Worm (Caenorhabditis elegans) whole organism, L3 larva: ENCODE results near the gene F55A4.13.

Experiments
- ZK546.5 ChIP-seq: sonication (generic microtip); optimal IDR thresholded peaks from 2 replicates; lab custom pipeline; 2017; ENCODE audit warnings: missing biosample characterization, missing genetic modification characterization
- aly-2 ChIP-seq: fragments of 150-350 bp; optimal IDR thresholded peaks from 2 replicates; lab custom pipeline; 2014; ENCODE audit warnings: missing biosample characterization, missing genetic modification characterization
- ama-1 ChIP-seq: fragments of 150-350 bp; optimal IDR thresholded peaks from 2 replicates; lab custom pipeline; 2018
- ceh-16 ChIP-seq: sonication (generic microtip); optimal IDR thresholded peaks from 2 replicates; lab custom pipeline; 2017; ENCODE audit warnings: missing biosample characterization, missing genetic modification characterization
- ceh-28 ChIP-seq: fragments of 150-350 bp; optimal IDR thresholded peaks from 2 replicates; lab custom pipeline; 2014; ENCODE audit warnings: missing biosample characterization, missing genetic modification reagents, missing genetic modification characterization
- ceh-9 ChIP-seq: sonication (generic microtip); optimal IDR thresholded peaks from 2 replicates; lab custom pipeline; 2018; ENCODE audit warnings: missing biosample characterization, missing genetic modification characterization
- daf-12 ChIP-seq: fragments of 150-350 bp; optimal IDR thresholded peaks from 2 replicates; lab custom pipeline; 2014; ENCODE audit warnings: missing biosample characterization, missing genetic modification reagents, missing genetic modification characterization
- egl-27 ChIP-seq: sonication (generic microtip); optimal IDR thresholded peaks from 4 replicates; lab custom pipeline; 2017; ENCODE audit warnings: missing biosample characterization, missing genetic modification reagents, missing genetic modification characterization
- egl-5 ChIP-seq: fragments of 150-350 bp; optimal IDR thresholded peaks from 2 replicates; lab custom pipeline; 2017; ENCODE audit warnings: missing biosample characterization, missing genetic modification reagents, missing genetic modification characterization, inconsistent platforms
- elt-1 ChIP-seq: fragments of 150-350 bp; optimal IDR thresholded peaks from 2 replicates; lab custom pipeline; 2014; ENCODE audit warnings: missing biosample characterization, missing genetic modification characterization
- elt-2 ChIP-seq: sonication (generic microtip); optimal IDR thresholded peaks from 2 replicates; lab custom pipeline; 2016; ENCODE audit warnings: missing genetic modification reagents, mild to moderate bottlenecking, missing genetic modification characterization, missing compliant biosample characterization
- elt-3 ChIP-seq, 3 experiments: fragments of 150-350 bp in 1 of 3; sonication (generic microtip) in 2 of 3; optimal IDR thresholded peaks; 2 replicates in 2 of 3; 4 replicates in 1 of 3; lab custom pipeline; 2014 to 2017; ENCODE audit warnings: missing biosample characterization in 3 of 3, missing genetic modification characterization in 3 of 3
- eor-1 ChIP-seq, 2 experiments: fragments of 150-350 bp; optimal IDR thresholded peaks; 2 replicates each; lab custom pipeline; 2014 to 2018; ENCODE audit warnings: missing biosample characterization in 2 of 2, missing genetic modification characterization in 2 of 2
- fkh-10 ChIP-seq: sonication (generic microtip); optimal IDR thresholded peaks from 2 replicates; lab custom pipeline; 2017; ENCODE audit warnings: missing biosample characterization, missing genetic modification reagents, missing genetic modification characterization
- fkh-2 ChIP-seq: fragments of 150-350 bp; optimal IDR thresholded peaks from 2 replicates; lab custom pipeline; 2014; ENCODE audit warnings: missing biosample characterization, missing genetic modification reagents, missing genetic modification characterization
- fos-1 ChIP-seq: fragments of 150-350 bp; optimal IDR thresholded peaks from 2 replicates; lab custom pipeline; 2014; ENCODE audit warnings: missing biosample characterization, missing genetic modification characterization
- hmg-11 ChIP-seq: sonication (generic microtip); optimal IDR thresholded peaks from 2 replicates; lab custom pipeline; 2016; ENCODE audit warnings: missing genetic modification characterization, missing compliant biosample characterization
- lin-15B ChIP-seq: fragments of 150-350 bp; optimal IDR thresholded peaks from 2 replicates; lab custom pipeline; 2014; ENCODE audit warnings: missing biosample characterization, missing genetic modification characterization
- lin-39 ChIP-seq: fragments of 150-350 bp; optimal IDR thresholded peaks from 2 replicates; lab custom pipeline; 2018; ENCODE audit warnings: missing biosample characterization, missing genetic modification reagents, missing genetic modification characterization
- mdl-1 ChIP-seq: fragments of 150-350 bp; optimal IDR thresholded peaks from 2 replicates; lab custom pipeline; 2014; ENCODE audit warnings: missing biosample characterization, missing genetic modification characterization
- nfya-1 ChIP-seq: sonication (generic microtip); optimal IDR thresholded peaks from 2 replicates; lab custom pipeline; 2017; ENCODE audit warnings: missing genetic modification characterization, mild to moderate bottlenecking, missing compliant biosample characterization, antibody characterized with exemption, moderate library complexity; ENCODE audit not compliant: insufficient read depth
- nhr-11 ChIP-seq: fragments of 150-350 bp; optimal IDR thresholded peaks from 2 replicates; lab custom pipeline; 2014; ENCODE audit warnings: missing biosample characterization, missing genetic modification characterization
- nhr-12 ChIP-seq: fragments of 150-350 bp; optimal IDR thresholded peaks from 2 replicates; lab custom pipeline; 2014; ENCODE audit warnings: missing biosample characterization, missing genetic modification characterization
- nhr-23 ChIP-seq: fragments of 150-350 bp; optimal IDR thresholded peaks from 2 replicates; lab custom pipeline; 2014; ENCODE audit warnings: missing biosample characterization, missing genetic modification reagents, missing genetic modification characterization
- nhr-237 ChIP-seq: fragments of 150-350 bp; optimal IDR thresholded peaks from 2 replicates; lab custom pipeline; 2014; ENCODE audit warnings: missing biosample characterization, missing genetic modification characterization
- nhr-25 ChIP-seq: sonication (generic microtip); optimal IDR thresholded peaks from 2 replicates; lab custom pipeline; 2017; ENCODE audit warnings: missing biosample characterization, missing genetic modification characterization
- nhr-28 ChIP-seq: fragments of 150-350 bp; optimal IDR thresholded peaks from 2 replicates; lab custom pipeline; 2014; ENCODE audit warnings: missing biosample characterization, missing genetic modification characterization
- nhr-43 ChIP-seq: sonication (generic microtip); optimal IDR thresholded peaks from 2 replicates; lab custom pipeline; 2016; ENCODE audit warnings: mild to moderate bottlenecking, missing genetic modification characterization, missing compliant biosample characterization; ENCODE audit not compliant: poor library complexity, severe bottlenecking
- nhr-67 ChIP-seq: fragments of 150-350 bp; optimal IDR thresholded peaks from 2 replicates; lab custom pipeline; 2014; ENCODE audit warnings: missing biosample characterization, missing genetic modification characterization
- nhr-77 ChIP-seq: fragments of 150-350 bp; optimal IDR thresholded peaks from 2 replicates; lab custom pipeline; 2014; ENCODE audit warnings: missing biosample characterization, missing genetic modification characterization
- pha-4 ChIP-seq: fragments of 150-350 bp; optimal IDR thresholded peaks from 2 replicates; lab custom pipeline; 2014; ENCODE audit warnings: missing biosample characterization, missing genetic modification reagents, missing genetic modification characterization
- pqm-1 ChIP-seq: fragments of 150-350 bp; optimal IDR thresholded peaks from 2 replicates; lab custom pipeline; 2017; ENCODE audit warnings: missing biosample characterization, missing genetic modification characterization, inconsistent platforms
- sea-2 ChIP-seq: fragments of 150-350 bp; sonication (generic microtip); optimal IDR thresholded peaks from 4 replicates; lab custom pipeline; 2014; ENCODE audit warnings: missing biosample characterization, missing genetic modification reagents, missing genetic modification characterization
- skn-1 ChIP-seq: fragments of 150-350 bp; optimal IDR thresholded peaks from 2 replicates; lab custom pipeline; 2014; ENCODE audit warnings: missing biosample characterization, missing genetic modification characterization
- snpc-4 ChIP-seq: fragments of 150-350 bp; optimal IDR thresholded peaks from 2 replicates; lab custom pipeline; 2014; ENCODE audit warnings: missing biosample characterization, missing genetic modification characterization
- tbx-2 ChIP-seq: sonication (generic microtip); optimal IDR thresholded peaks from 2 replicates; lab custom pipeline; 2016; ENCODE audit warnings: mild to moderate bottlenecking, missing genetic modification characterization, missing compliant biosample characterization
- unc-62 ChIP-seq: fragments of 150-350 bp; sonication (generic microtip); optimal IDR thresholded peaks from 4 replicates; lab custom pipeline; 2014; ENCODE audit warnings: missing biosample characterization, missing genetic modification reagents, missing genetic modification characterization
- zag-1 ChIP-seq: fragments of 150-350 bp; optimal IDR thresholded peaks from 2 replicates; lab custom pipeline; 2014; ENCODE audit warnings: missing biosample characterization, missing genetic modification characterization
- ztf-11 ChIP-seq: fragments of 150-350 bp; optimal IDR thresholded peaks from 2 replicates; lab custom pipeline; 2014; ENCODE audit warnings: missing biosample characterization, missing genetic modification characterization
- ztf-4 ChIP-seq: fragments of 150-350 bp; optimal IDR thresholded peaks from 2 replicates; lab custom pipeline; 2014; ENCODE audit warnings: missing biosample characterization, missing genetic modification characterization

The F55A4.13 gene

DNA sequence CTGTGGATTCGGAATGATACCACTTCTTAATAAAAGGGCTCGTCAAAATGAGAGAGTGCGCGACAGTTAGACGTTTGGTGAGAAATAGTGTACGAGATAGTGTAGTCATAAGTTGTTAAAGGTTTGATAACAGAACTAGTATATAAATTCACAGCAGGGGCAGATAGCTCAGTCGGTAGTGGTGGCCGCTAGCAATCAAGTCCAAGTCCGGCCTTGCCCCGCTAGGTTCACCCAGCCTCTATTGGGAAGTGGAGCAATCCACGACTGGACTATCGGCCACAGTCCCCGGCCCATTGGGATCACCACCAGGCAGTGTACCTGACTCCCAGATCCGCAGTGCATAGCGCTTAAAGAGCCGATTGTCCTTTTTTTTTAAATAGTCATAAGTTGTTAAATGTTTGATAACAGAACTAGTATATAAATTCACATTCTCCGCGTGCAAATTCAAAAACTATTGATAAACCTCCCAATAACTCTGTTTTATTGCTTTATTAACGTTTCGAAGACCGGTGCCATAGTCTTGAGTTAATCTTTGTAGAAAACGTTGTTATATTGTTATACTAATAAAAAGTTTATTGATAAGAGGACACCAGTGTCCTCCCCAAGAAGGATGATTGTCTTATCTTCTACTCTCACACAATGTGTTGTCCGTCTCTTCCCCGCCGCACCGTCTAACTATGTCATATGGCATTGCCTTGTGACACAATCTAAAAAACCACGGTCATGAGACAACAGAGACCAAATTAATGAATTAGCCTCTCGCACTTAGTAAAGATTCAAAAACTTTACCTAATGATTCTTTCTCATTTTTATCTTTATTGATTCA is 6.5 kb downstream of the F55A4.13 start (continued):
- TF ChIP-seq egl-5 (no peak), nhr-28 (tag; lab: Kevin White, UChicago) (no peak), lin-39 (tag; lab: Kevin White, UChicago) (no peak), unc-62 (GFP tag; lab: Kevin White, UChicago) (peak; percentile 20), nhr-23 (peak; percentile 75), nhr-12 (tag; lab: Kevin White, UChicago) (no peak)

DNA sequence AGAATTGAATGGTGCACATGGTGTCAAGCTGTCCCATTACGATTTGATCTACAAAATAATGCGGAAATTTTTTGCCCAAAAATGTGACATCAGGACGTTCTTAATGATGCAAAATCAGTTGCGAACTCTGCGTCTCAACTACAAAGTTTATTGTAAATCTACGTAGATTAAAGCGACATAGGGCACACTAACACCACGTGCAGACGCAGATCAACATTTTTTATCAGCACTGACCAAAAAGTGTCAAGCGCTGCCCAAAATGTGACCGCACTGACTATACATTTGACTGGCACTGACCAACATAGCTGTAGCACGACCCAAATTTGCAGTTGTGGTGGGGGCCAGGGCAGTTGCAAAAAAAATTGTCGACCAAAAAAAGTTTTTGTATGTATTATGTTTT is 7.8 kb downstream of the F55A4.13 start:
- no peak for TF ChIP-seq elt-1
- peak; percentile 59 for TF ChIP-seq elt-2 (tag; lab: Kevin White, UChicago)

DNA sequence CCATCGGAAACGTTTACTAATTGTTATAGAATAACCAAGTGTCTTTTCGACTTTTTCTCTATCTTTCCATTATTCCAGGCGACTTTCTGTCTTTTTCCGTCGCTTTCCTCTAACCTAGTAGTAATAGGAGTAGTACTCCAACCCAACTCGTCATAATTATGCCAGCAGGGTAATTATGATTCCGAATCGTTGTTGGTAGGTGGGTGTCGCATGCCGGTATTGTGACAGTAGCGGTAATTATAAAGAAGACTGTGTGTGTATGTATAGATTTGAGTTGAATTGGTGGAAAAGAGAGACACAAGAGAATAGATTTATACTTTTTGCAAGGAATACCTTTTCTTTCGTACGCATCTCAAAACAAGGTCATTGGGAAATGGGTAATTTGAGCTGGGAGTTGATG is 12.3 kb downstream of the F55A4.13 start:
- TF ChIP-seq nhr-23 (peak; percentile 28), nfya-1 (tag; lab: Kevin White, UChicago) (no peak), lin-39 (tag; lab: Kevin White, UChicago) (no peak), pha-4 (no peak), nhr-25 (tag; lab: Kevin White, UChicago) (no peak)

DNA sequence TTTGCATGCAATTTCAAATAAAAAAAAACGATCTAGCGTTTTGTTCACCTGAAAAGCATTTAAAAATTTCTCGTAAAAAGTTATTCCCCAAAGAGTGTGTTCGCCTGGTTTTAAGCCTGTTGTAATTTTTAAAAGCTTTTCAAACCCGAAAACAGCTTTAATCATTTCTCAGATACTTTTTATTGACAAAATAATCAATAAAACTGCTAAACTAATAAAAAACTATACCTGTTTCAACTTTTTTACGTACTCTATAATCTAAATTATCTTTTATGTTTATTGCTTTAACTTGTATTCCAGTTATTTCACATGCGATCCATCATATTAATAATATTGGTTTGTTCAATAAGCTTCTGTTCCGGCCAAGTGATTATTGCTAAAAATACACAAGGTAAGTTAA is 13.3 kb downstream of the F55A4.13 start, which contains the start of gene cutl-21:
Gene cutl-21 (plus strand): TSS at position 301 of the 400 bp plus-strand sequence.
- TF ChIP-seq elt-3 (tag; optimal IDR thresholded peaks at IDR 0.05; lab: Kevin White, UChicago) (no peak), elt-1 (no peak), elt-2 (tag; lab: Kevin White, UChicago) (no peak)

DNA sequence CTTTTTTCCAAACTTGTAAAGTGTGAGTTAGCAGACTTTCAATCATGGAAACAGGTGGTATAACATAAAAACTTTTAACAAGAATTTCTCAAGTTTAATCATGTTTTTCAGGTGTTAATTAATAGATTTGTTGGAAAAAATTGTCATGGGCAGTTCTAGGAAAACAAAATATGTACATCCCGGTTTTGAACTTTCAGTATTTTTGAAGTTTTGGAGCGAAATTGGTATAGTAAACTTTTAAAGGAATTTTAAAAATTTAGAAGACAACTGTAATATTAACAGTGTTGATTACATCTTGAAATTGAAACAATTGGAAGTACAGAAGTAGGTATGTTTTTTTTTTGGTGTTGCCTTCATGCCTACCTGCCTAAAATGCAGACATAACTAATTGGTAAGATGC is 22.7 kb downstream of the F55A4.13 start:
- TF ChIP-seq ceh-28 (no peak), elt-1 (no peak)
- TF ChIP-seq, all 47 proteins: peak for 0

DNA sequence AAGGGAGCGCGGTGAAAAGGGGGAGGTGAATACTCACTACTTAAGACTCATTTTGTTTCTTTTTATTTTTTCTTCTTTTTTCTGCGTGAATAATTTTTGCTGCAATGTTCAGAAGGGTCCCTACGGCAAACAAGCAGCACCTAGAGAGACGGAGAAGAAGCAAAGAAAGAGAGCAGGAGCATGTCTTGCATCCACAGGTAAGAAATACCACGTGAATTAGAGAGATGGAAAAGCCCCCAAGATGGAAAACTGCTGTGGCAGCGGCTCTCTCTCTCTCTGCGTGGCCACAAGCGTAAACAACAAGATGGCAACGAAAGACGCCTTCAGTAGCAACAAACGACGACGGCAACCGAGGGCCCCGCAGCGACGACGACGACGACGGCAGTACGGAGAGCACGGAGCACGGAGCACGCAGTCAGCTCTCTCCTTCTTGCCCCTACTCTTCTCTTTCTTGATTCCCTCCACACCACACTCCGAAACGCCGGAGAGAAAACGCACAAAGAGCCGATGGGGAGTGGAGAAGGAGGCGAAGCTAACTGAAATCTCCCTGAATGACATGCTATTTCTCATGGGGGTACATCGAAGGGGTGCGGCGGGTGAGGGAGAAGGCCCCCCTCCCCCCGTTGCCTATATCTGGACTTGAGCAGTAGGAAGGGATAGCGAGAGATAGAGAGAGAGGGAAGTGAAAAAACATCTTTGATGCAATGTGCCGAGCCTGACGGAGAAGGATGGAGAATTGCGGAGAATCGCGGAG is 24.5 kb downstream of the F55A4.13 start:
- no peak for TF ChIP-seq pqm-1 (tag; lab: Kevin White, UChicago)
- peak; percentile 4 for TF ChIP-seq ceh-28
- TF ChIP-seq zag-1 (tag; lab: Kevin White, UChicago): peak; percentile 3
- peak; percentile 32 for TF ChIP-seq sea-2 (GFP tag; lab: Kevin White, UChicago)
- TF ChIP-seq pha-4: no peak
- TF ChIP-seq nhr-77: no peak
- TF ChIP-seq egl-27 (tag; lab: Kevin White, UChicago): no peak
- no peak for TF ChIP-seq nhr-43 (tag; lab: Kevin White, UChicago)
- TF ChIP-seq ama-1 (lab: Kevin White, UChicago): no peak
- peak; percentile 15 for TF ChIP-seq lin-39 (tag; lab: Kevin White, UChicago)
- TF ChIP-seq fkh-2 (tag; lab: Kevin White, UChicago): no peak
- no peak for TF ChIP-seq daf-12 (tag; lab: Kevin White, UChicago)
- TF ChIP-seq ztf-4 (tag; lab: Kevin White, UChicago): no peak
- TF ChIP-seq fkh-10 (GFP tag; lab: Kevin White, UChicago): peak; percentile 60
- peak; percentile 55 for TF ChIP-seq snpc-4 (tag; lab: Kevin White, UChicago)
- TF ChIP-seq nhr-12 (tag; lab: Kevin White, UChicago): no peak
- no peak for TF ChIP-seq ztf-11 (tag; lab: Kevin White, UChicago)
- TF ChIP-seq fos-1 (tag; lab: Kevin White, UChicago): no peak
- no peak for TF ChIP-seq nhr-237 (tag; lab: Kevin White, UChicago)
- TF ChIP-seq elt-2 (tag; lab: Kevin White, UChicago): no peak
- TF ChIP-seq nhr-11 (tag; lab: Kevin White, UChicago): no peak
- TF ChIP-seq ZK546.5: no peak
- no peak for TF ChIP-seq nhr-25 (tag; lab: Kevin White, UChicago)
- TF ChIP-seq aly-2 (tag; lab: Kevin White, UChicago): no peak
- peak; percentile 49 for TF ChIP-seq mdl-1 (tag; lab: Kevin White, UChicago)
- TF ChIP-seq skn-1 (tag; lab: Kevin White, UChicago): no peak
- TF ChIP-seq nfya-1 (tag; lab: Kevin White, UChicago): peak; percentile 62
- peak; percentile 57 for TF ChIP-seq hmg-11 (tag; lab: Kevin White, UChicago)
- TF ChIP-seq nhr-67 (tag; lab: Kevin White, UChicago): no peak
- peak; percentile 51 for TF ChIP-seq tbx-2 (tag; lab: Kevin White, UChicago)
- TF ChIP-seq ceh-9 (tag; lab: Kevin White, UChicago): no peak
- TF ChIP-seq ceh-16 (tag; lab: Kevin White, UChicago): no peak
- no peak for TF ChIP-seq lin-15B (tag; lab: Kevin White, UChicago)
- no peak for TF ChIP-seq egl-5
- no peak for TF ChIP-seq eor-1 (tag; optimal IDR thresholded peaks at IDR 0.05; lab: Kevin White, UChicago)
